Worm (Caenorhabditis elegans): ENCODE results near the gene str-230.
A peak's percentile ranks its signal among the peaks of the same experiment; 100 is the strongest.

The str-230 gene

ce11 chrV:14197651-14198050 is 13.0 kb downstream of the str-230 start (continued):
- TF ChIP-seq ztf-6 (GFP tag; IDR thresholded peaks at IDR 0.05) (no peak), lag-1 (GFP tag; IDR thresholded peaks at IDR 0.05) (no peak), snpc-1.3 (tag; optimal IDR thresholded peaks at IDR 0.05; ENCODE audit: insufficient read depth) (peak; percentile 4), C06A6.2 (GFP tag; conservative IDR thresholded peaks at IDR 0.05) (peak; percentile 31; the same call in 1 of the 2 replicates), nfyb-1 (GFP tag; IDR thresholded peaks at IDR 0.05) (peak; percentile 83; the same call in 1 of the 2 replicates), atf-7 (tag; optimal IDR thresholded peaks at IDR 0.05) (no peak), egrh-3 (GFP tag; IDR thresholded peaks at IDR 0.05) (no peak), B0019.2 (GFP tag; conservative IDR thresholded peaks at IDR 0.05) (0 out of 2 replicates have a peak, but pooled peaks have one; percentile 13), hmg-20 (GFP tag; IDR thresholded peaks at IDR 0.05) (no peak), tbp1 (GFP tag; optimal IDR thresholded peaks at IDR 0.05) (peak; percentile 42), athp-1 (tag; optimal IDR thresholded peaks at IDR 0.05) (no peak), ets-4 (GFP tag; optimal IDR thresholded peaks at IDR 0.05) (no peak), mel-28 (tag; optimal IDR thresholded peaks at IDR 0.05; ENCODE audit: borderline replicate concordance) (no peak), let-526 (GFP tag; IDR thresholded peaks at IDR 0.05) (no peak), F57C9.4 (tag; optimal IDR thresholded peaks at IDR 0.05) (no peak), lin-26 (GFP tag; IDR thresholded peaks at IDR 0.05) (peak; percentile 9; the same call in 1 of the 2 replicates), rec-8 (tag; optimal IDR thresholded peaks at IDR 0.05) (no peak)

- TF ChIP-seq aptf-3 (GFP tag; IDR thresholded peaks at IDR 0.05) = no peak
- TF ChIP-seq attf-3 (GFP tag; conservative IDR thresholded peaks at IDR 0.05) = no peak
- no peak for TF ChIP-seq nfya-2 (GFP tag; IDR thresholded peaks at IDR 0.05)
- no peak for TF ChIP-seq F23B12.7 (tag; optimal IDR thresholded peaks at IDR 0.05; ENCODE audit: insufficient read depth)
- TF ChIP-seq tbp1 (GFP tag; optimal IDR thresholded peaks at IDR 0.05) = no peak
- no peak for TF ChIP-seq Y67H2A.10 (GFP tag; conservative IDR thresholded peaks at IDR 0.05)
- TF ChIP-seq ama-1 (optimal IDR thresholded peaks at IDR 0.05) = peak; percentile 4
- no peak for TF ChIP-seq ama-1 (GFP tag; optimal IDR thresholded peaks at IDR 0.05)
- 0 out of 2 replicates have a peak, but pooled peaks have one; percentile 20 for TF ChIP-seq dox-1 (GFP tag; IDR thresholded peaks at IDR 0.05)
- TF ChIP-seq hlh-26 (GFP tag; conservative IDR thresholded peaks at IDR 0.05) = no peak
- TF ChIP-seq B0336.3 (GFP tag; IDR thresholded peaks at IDR 0.05) = peak; percentile 23; the same call in 1 of the 2 replicates
- TF ChIP-seq zfh-2 (GFP tag; conservative IDR thresholded peaks at IDR 0.05) = peak; percentile 57
- no peak for TF ChIP-seq nhr-90 (tag; optimal IDR thresholded peaks at IDR 0.05)
- TF ChIP-seq K12H6.12 (tag; optimal IDR thresholded peaks at IDR 0.05) = no peak
These were observed 16.1 kb downstream of the str-230 start for ce11 chrV:14194514-14194913.

ce11 chrV:14193451-14193850 is 17.2 kb downstream of the str-230 start, which contains the start of gene atfs-1:
TSS of gene atfs-1 (plus strand) at chrV:14193663.
- TF ChIP-seq ekl-4 (GFP tag; IDR thresholded peaks at IDR 0.05) = peak; percentile 71; the same call in 1 of the 2 replicates
- peak; percentile 81 for TF ChIP-seq ama-1 (optimal IDR thresholded peaks at IDR 0.05)
- no peak for TF ChIP-seq ama-1 (GFP tag; optimal IDR thresholded peaks at IDR 0.05)
- TF ChIP-seq nhr-80 (tag; optimal IDR thresholded peaks at IDR 0.05) = peak; percentile 97
- peak; percentile 15 for TF ChIP-seq ets-4 (GFP tag; optimal IDR thresholded peaks at IDR 0.05)
- TF ChIP-seq ZK185.1 (tag; optimal IDR thresholded peaks at IDR 0.05; ENCODE audit: poor library complexity, severe bottlenecking) = peak; percentile 31
- TF ChIP-seq lin-35 (GFP tag; optimal IDR thresholded peaks at IDR 0.05) = peak in 1 of 3 experiments; percentile 1
- TF ChIP-seq D2030.7 (GFP tag; IDR thresholded peaks at IDR 0.05) = no peak
- TF ChIP-seq cebp-1 (GFP tag; IDR thresholded peaks at IDR 0.05) = peak; percentile 58; the same call in 1 of the 2 replicates
- TF ChIP-seq cebp-1 (tag; optimal IDR thresholded peaks at IDR 0.05) = peak; percentile 79
- peak; percentile 41; the same call in 1 of the 2 replicates for TF ChIP-seq egrh-3 (GFP tag; IDR thresholded peaks at IDR 0.05)
- peak; percentile 28 for TF ChIP-seq chd-7 (tag; optimal IDR thresholded peaks at IDR 0.05)
- TF ChIP-seq let-607 (tag; optimal IDR thresholded peaks at IDR 0.05) = no peak
- TF ChIP-seq pbrm-1 (GFP tag; IDR thresholded peaks at IDR 0.05) = peak; percentile 59; the same call in 1 of the 2 replicates
- no peak for TF ChIP-seq nhr-27 (tag; optimal IDR thresholded peaks at IDR 0.05)
- TF ChIP-seq hmg-1.2 (GFP tag; IDR thresholded peaks at IDR 0.05) = peak; percentile 88
- peak; percentile 51; the same call in 1 of the 2 replicates for TF ChIP-seq rcor-1 (GFP tag; IDR thresholded peaks at IDR 0.05)
- peak; percentile 52; the same call in 1 of the 2 replicates for TF ChIP-seq B0336.3 (GFP tag; IDR thresholded peaks at IDR 0.05)
- peak; percentile 42 for TF ChIP-seq ceh-27 (GFP tag; optimal IDR thresholded peaks at IDR 0.05)
- peak; percentile 3 for TF ChIP-seq ztf-26 (tag; optimal IDR thresholded peaks at IDR 0.05)
- TF ChIP-seq dox-1 (GFP tag; IDR thresholded peaks at IDR 0.05) = peak; percentile 41; the same call in 1 of the 2 replicates
